Worm (Caenorhabditis elegans): Measurements from ENCODE around the gene aipl-1.

The aipl-1 gene

DNA sequence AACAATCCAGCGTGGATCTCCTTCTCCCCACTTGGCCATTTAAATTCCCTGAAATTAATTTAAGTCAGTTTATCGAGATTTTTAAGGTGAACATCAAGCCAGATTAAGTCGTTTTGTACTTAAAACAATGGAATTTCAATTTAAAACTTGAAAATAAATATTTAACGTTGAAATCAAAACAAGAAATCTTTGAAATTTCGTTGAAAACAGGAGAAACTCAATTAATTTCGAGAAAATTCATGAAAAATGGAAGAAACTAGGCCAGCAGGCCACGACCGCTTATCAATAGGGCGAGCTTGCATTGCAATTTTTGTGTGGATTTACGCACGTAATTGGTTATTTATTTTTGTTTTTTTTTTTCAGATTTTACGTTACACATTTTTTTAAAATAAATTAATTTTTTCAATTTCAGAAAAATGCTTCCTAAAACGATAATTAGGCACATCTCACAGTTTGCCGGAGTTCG, 51.2 kb downstream of the aipl-1 start, which contains the start of the genes ahsa-1 and C01G10.7 (continued):
- TF ChIP-seq efl-1 (optimal IDR thresholded peaks at IDR 0.05) = peak; percentile 84 to 85
- peak; percentile 83 to 97 for TF ChIP-seq efl-1 (GFP tag; optimal IDR thresholded peaks at IDR 0.05 in 1 of 2)
- no peak for TF ChIP-seq ceh-63 (GFP tag; optimal IDR thresholded peaks at IDR 0.05)
